Fruit fly (Drosophila melanogaster): Measurements from ENCODE around the gene Polr1E.
A peak's percentile ranks its signal among the peaks of the same experiment; 100 is the strongest.

The Polr1E gene

DNA sequence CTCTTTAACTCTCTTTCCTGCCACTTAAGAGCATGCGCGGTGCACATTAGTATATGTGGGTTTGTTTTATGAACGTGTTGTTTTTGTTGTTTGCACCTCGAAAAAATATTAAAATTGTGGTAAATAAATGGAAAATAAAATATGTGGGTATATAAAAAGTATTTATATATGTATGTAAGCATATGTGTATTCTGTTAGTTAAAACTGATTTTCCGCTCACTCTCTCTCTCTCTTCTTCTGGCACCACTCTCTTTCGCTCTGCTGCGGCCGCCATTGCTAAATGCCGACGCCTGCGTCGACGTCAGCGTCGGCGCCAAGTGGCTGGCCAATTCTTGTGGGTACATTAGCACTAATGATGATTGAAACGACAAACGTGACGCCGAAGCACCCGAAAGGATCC lies 36.3 kb downstream of the Polr1E start (continued):
- TF ChIP-seq CG12219 (GFP tag; optimal IDR thresholded peaks at IDR 0.05) = no peak
- no peak for TF ChIP-seq CG9876 (GFP tag; optimal IDR thresholded peaks at IDR 0.05)
- no peak for TF ChIP-seq CG10565 (GFP tag; optimal IDR thresholded peaks at IDR 0.05)
- TF ChIP-seq CG15073 (GFP tag; optimal IDR thresholded peaks at IDR 0.05) = no peak
- TF ChIP-seq Adf1 (GFP tag; IDR thresholded peaks at IDR 0.05) = peak; percentile 87
- TF ChIP-seq CG17385 (GFP tag; optimal IDR thresholded peaks at IDR 0.05) = no peak
- TF ChIP-seq rib (GFP tag; IDR thresholded peaks at IDR 0.05) = no peak
- TF ChIP-seq Trl (optimal IDR thresholded peaks at IDR 0.05) = peak; percentile 62 to 77
- no peak for TF ChIP-seq Trl (GFP tag; optimal IDR thresholded peaks at IDR 0.05)
- peak; percentile 6 for TF ChIP-seq CG18599 (GFP tag; optimal IDR thresholded peaks at IDR 0.05)
- TF ChIP-seq croc (GFP tag; conservative IDR thresholded peaks at IDR 0.05) = no peak
- TF ChIP-seq emc (GFP tag; optimal IDR thresholded peaks at IDR 0.05) = no peak
- TF ChIP-seq ewg (GFP tag; optimal IDR thresholded peaks at IDR 0.05) = peak; percentile 78
- no peak for TF ChIP-seq onecut (GFP tag; IDR thresholded peaks at IDR 0.05)
- peak; percentile 11 for TF ChIP-seq cg (GFP tag; optimal IDR thresholded peaks at IDR 0.05)
- no peak for TF ChIP-seq luna (GFP tag; optimal IDR thresholded peaks at IDR 0.05)
- peak; percentile 32 for TF ChIP-seq Nf-YB (GFP tag; optimal IDR thresholded peaks at IDR 0.05)
- no peak for TF ChIP-seq Myb (GFP tag; optimal IDR thresholded peaks at IDR 0.05)
- no peak for TF ChIP-seq Dbx (GFP tag; IDR thresholded peaks at IDR 0.05)
- no peak for TF ChIP-seq CG42726 (GFP tag; IDR thresholded peaks at IDR 0.05; ENCODE audit: partially characterized antibody)
- no peak for TF ChIP-seq NC2β (GFP tag; optimal IDR thresholded peaks at IDR 0.05)
- no peak for TF ChIP-seq Vsx1 (GFP tag; optimal IDR thresholded peaks at IDR 0.05)

DNA sequence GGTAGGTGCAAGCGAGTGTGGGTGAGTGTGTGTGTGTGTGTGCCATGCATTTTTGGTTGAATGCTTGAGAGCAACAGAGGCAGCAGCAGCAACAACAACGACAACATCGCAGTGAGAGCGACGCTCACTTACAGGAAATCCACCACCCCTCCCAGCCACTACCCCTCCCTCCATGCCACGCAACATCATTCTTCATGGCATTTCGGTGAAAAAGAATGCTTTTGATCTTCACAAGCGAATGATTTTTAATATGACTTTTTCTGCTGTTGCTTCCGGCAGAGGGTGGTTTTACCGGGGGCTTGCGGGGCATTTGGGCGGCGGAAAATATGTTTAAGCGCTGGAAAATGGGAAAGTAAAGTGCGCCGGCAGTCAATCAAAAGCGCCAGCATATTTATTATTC lies 39.9 kb downstream of the Polr1E start:
- TF ChIP-seq nerfin-1 (tag; optimal IDR thresholded peaks at IDR 0.05) = peak; percentile 18
- TF ChIP-seq crol (GFP tag; IDR thresholded peaks at IDR 0.05) = peak; percentile 54
- 0 out of 2 replicates have a peak, but pooled peaks have one; percentile 3 for TF ChIP-seq Xrp1 (GFP tag; IDR thresholded peaks at IDR 0.05)
- TF ChIP-seq Hmr (GFP tag; optimal IDR thresholded peaks at IDR 0.05) = no peak
- TF ChIP-seq dimm (GFP tag; IDR thresholded peaks at IDR 0.05) = peak; percentile 21; the same call in 1 of the 2 replicates
- peak; percentile 51; the same call in 1 of the 2 replicates for TF ChIP-seq CG4360 (GFP tag; IDR thresholded peaks at IDR 0.05)
- peak; percentile 53 for TF ChIP-seq pros (GFP tag; optimal IDR thresholded peaks at IDR 0.05)
- TF ChIP-seq Trl (optimal IDR thresholded peaks at IDR 0.05) = peak in 1 of 2 experiments; percentile 3
- no peak for TF ChIP-seq Trl (GFP tag; optimal IDR thresholded peaks at IDR 0.05)
- TF ChIP-seq CG31441 (GFP tag; IDR thresholded peaks at IDR 0.05) = no peak
- TF ChIP-seq CG16813 (GFP tag; IDR thresholded peaks at IDR 0.05; ENCODE audit: partially characterized antibody) = 0 out of 3 replicates have a peak, but pooled peaks have one; percentile 35

DNA sequence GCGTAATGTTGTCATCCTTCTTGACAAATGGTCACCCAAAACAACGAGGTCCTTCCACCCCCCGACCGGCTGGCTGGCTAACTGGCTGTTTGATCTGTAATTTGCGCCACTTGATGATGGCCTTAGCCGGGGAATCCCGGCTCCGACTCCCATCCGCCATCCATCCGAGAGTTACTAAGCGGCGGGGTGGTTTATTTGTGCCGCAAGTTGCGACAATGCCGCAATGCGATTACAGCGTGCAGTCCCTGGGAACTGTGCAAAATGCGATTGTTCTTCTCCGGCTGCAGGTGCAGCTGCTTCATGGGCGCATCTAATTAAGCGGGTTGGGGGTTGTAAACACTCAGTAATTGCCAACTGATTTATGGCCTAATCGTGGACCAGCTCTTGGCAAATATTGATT lies 41.5 kb downstream of the Polr1E start:
- TF ChIP-seq sd (tag; optimal IDR thresholded peaks at IDR 0.05) (no peak), CG7928 (GFP tag; optimal IDR thresholded peaks at IDR 0.05) (no peak), zf30C (GFP tag; optimal IDR thresholded peaks at IDR 0.05) (no peak), Trl (optimal IDR thresholded peaks at IDR 0.05) (no peak), Trl (GFP tag; optimal IDR thresholded peaks at IDR 0.05) (no peak), nerfin-1 (tag; optimal IDR thresholded peaks at IDR 0.05) (peak; percentile 53), chn (GFP tag; optimal IDR thresholded peaks at IDR 0.05) (no peak), pzg (GFP tag; optimal IDR thresholded peaks at IDR 0.05) (no peak), nerfin-2 (GFP tag; IDR thresholded peaks at IDR 0.05; ENCODE audit: partially characterized antibody) (no peak), mirr (GFP tag; optimal IDR thresholded peaks at IDR 0.05) (no peak), btn (GFP tag; optimal IDR thresholded peaks at IDR 0.05) (no peak), hbn (GFP tag; IDR thresholded peaks at IDR 0.05; ENCODE audit: partially characterized antibody) (no peak), pros (GFP tag; optimal IDR thresholded peaks at IDR 0.05) (peak; percentile 40), grau (tag; optimal IDR thresholded peaks at IDR 0.05) (no peak), br (optimal IDR thresholded peaks at IDR 0.05) (no peak), Hey (tag; optimal IDR thresholded peaks at IDR 0.05) (no peak), ham (GFP tag; IDR thresholded peaks at IDR 0.05) (no peak), gsb-n (tag; optimal IDR thresholded peaks at IDR 0.05) (peak; percentile 71), CG13296 (GFP tag; optimal IDR thresholded peaks at IDR 0.05) (no peak)
